Fruit fly (Drosophila melanogaster) whole organism, wandering third instar larva: ENCODE data around the gene CG14435.

Experiments used
- Abd-B ChIP-seq: fragments of >200 bp; optimal IDR thresholded peaks from 2 replicates; lab custom pipeline; 2017; ENCODE audit warnings: missing biosample characterization, missing genetic modification characterization
- CG9705 ChIP-seq: fragments of 200-800 bp; sonication (Bioruptor generic); optimal IDR thresholded peaks from 2 replicates; lab custom pipeline; 2018; ENCODE audit warnings: missing biosample characterization, mild to moderate bottlenecking, missing genetic modification characterization
- CrebA ChIP-seq: fragments of 200-800 bp; sonication (Bioruptor generic); optimal IDR thresholded peaks from 2 replicates; lab custom pipeline; 2016; ENCODE audit warnings: missing biosample characterization, mild to moderate bottlenecking, missing genetic modification characterization, borderline replicate concordance
- Dif ChIP-seq: fragments of 200-275, 200-300 bp; sonication (Bioruptor generic); optimal IDR thresholded peaks from 2 replicates; lab custom pipeline; 2018; ENCODE audit warnings: missing biosample characterization, missing genetic modification characterization; ENCODE audit not compliant: partially characterized antibody
- HLH106 ChIP-seq: fragments of 200-800 bp; optimal IDR thresholded peaks from 3 replicates; lab custom pipeline; 2019; ENCODE audit warnings: missing biosample characterization, mild to moderate bottlenecking, missing genetic modification characterization, moderate library complexity
- Hnf4 ChIP-seq: fragments of 200-800 bp; sonication (Bioruptor generic); optimal IDR thresholded peaks from 2 replicates; lab custom pipeline; 2016; ENCODE audit warnings: missing biosample characterization, mild to moderate bottlenecking, missing genetic modification characterization
- Hr78 ChIP-seq: fragments of >200 bp; optimal IDR thresholded peaks from 2 replicates; lab custom pipeline; 2017; ENCODE audit warnings: missing biosample characterization, missing genetic modification characterization
- Hr83 ChIP-seq: fragments of 200-300 bp; sonication (Bioruptor generic); optimal IDR thresholded peaks from 2 replicates; lab custom pipeline; 2016; ENCODE audit warnings: missing biosample characterization, mild to moderate bottlenecking, missing genetic modification characterization, moderate library complexity; ENCODE audit not compliant: poor library complexity, severe bottlenecking
- Jra ChIP-seq: sonication (Bioruptor generic); optimal IDR thresholded peaks from 2 replicates; lab custom pipeline; 2016; ENCODE audit warnings: missing biosample characterization, missing genetic modification characterization
- Sp1 ChIP-seq: fragments of 200-800 bp; sonication (Bioruptor generic); optimal IDR thresholded peaks from 3 replicates; lab custom pipeline; 2019; ENCODE audit warnings: missing biosample characterization, mild to moderate bottlenecking, missing genetic modification characterization, moderate library complexity
- br ChIP-seq: fragments of 200-800 bp; sonication (Bioruptor generic); optimal IDR thresholded peaks from 2 replicates; lab custom pipeline; 2016; ENCODE audit warnings: missing biosample characterization, missing genetic modification characterization
- brk ChIP-seq: fragments of 200-800 bp; sonication (Bioruptor generic); optimal IDR thresholded peaks from 2 replicates; lab custom pipeline; 2016; ENCODE audit warnings: missing biosample characterization, mild to moderate bottlenecking, missing genetic modification characterization
- dl ChIP-seq, 2 experiments: fragments of 175-275, 200-275 bp in 1 of 2; fragments of 200-275 bp in 1 of 2; sonication (Bioruptor generic); optimal IDR thresholded peaks; lab custom pipeline; 2018; ENCODE audit warnings: mild to moderate bottlenecking in 2 of 2, missing biosample characterization in 2 of 2, missing genetic modification characterization in 2 of 2, moderate library complexity in 2 of 2; ENCODE audit not compliant: partially characterized antibody in 2 of 2, insufficient read depth in 1 of 2
- dmrt93B ChIP-seq: fragments of 200-800 bp; sonication (Bioruptor generic); optimal IDR thresholded peaks from 2 replicates; lab custom pipeline; 2018; ENCODE audit warnings: missing biosample characterization, mild to moderate bottlenecking, missing genetic modification characterization
- dsf ChIP-seq: sonication (Bioruptor generic); optimal IDR thresholded peaks from 2 replicates; lab custom pipeline; 2016; ENCODE audit warnings: missing biosample characterization, missing genetic modification characterization, borderline replicate concordance
- ey ChIP-seq: fragments of 200-800 bp; sonication (Bioruptor generic); optimal IDR thresholded peaks from 2 replicates; lab custom pipeline; 2016; ENCODE audit warnings: missing biosample characterization, missing genetic modification characterization
- jim ChIP-seq: fragments of 175-275, 200-325 bp; sonication (Bioruptor generic); optimal IDR thresholded peaks from 2 replicates; lab custom pipeline; 2016; ENCODE audit warnings: missing biosample characterization, mild to moderate bottlenecking, missing genetic modification characterization
- lola ChIP-seq: fragments of >200 bp; optimal IDR thresholded peaks from 2 replicates; lab custom pipeline; 2017; ENCODE audit warnings: missing biosample characterization, missing genetic modification characterization
- pan ChIP-seq: fragments of >200 bp; optimal IDR thresholded peaks from 2 replicates; lab custom pipeline; 2017
- psq ChIP-seq: fragments of 200-800 bp; sonication (Bioruptor generic); optimal IDR thresholded peaks from 3 replicates; lab custom pipeline; 2017; ENCODE audit warnings: missing biosample characterization, mild to moderate bottlenecking, missing genetic modification characterization, moderate library complexity
- rgr ChIP-seq: fragments of 200-800 bp; sonication (Bioruptor generic); optimal IDR thresholded peaks from 3 replicates; lab custom pipeline; 2016; ENCODE audit warnings: missing biosample characterization, mild to moderate bottlenecking, missing genetic modification characterization
- sage ChIP-seq: fragments of 200-800 bp; sonication (Bioruptor generic); optimal IDR thresholded peaks from 2 replicates; lab custom pipeline; 2016; ENCODE audit warnings: missing biosample characterization, mild to moderate bottlenecking, missing genetic modification characterization
- sv ChIP-seq: fragments of 200-800 bp; sonication (Bioruptor generic); optimal IDR thresholded peaks from 3 replicates; lab custom pipeline; 2016; ENCODE audit warnings: missing biosample characterization, missing genetic modification characterization
- woc ChIP-seq: sonication (Bioruptor generic); optimal IDR thresholded peaks from 2 replicates; lab custom pipeline; 2016; ENCODE audit warnings: missing biosample characterization, mild to moderate bottlenecking, missing genetic modification characterization

The CG14435 gene

DNA sequence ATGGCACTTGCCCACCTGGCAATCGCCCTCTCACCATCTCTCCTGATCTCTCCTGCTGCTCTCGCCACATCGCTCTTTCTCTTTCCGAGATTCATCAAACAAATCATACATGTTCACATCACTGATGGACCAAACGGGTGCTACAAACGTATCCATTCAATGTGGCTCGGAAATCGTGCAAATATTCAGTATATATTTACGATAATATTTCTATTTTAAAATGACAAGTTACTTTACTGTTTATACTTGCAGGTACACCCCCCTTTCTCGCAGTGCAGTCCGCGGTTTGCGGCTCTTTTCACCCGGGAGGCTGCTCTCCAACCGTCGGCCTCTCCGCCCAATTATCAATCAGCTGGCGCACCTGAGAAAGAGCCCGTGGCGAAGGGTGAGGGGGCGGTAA is 52.2 kb downstream of the CG14435 start (continued):
- TF ChIP-seq lola (GFP tag; lab: Kevin White, UChicago) (no peak), CG9705 (GFP tag; lab: Kevin White, UChicago) (no peak), br (GFP tag; lab: Kevin White, UChicago) (peak; percentile 65), Sp1 (GFP tag; lab: Kevin White, UChicago) (peak; percentile 55), ey (GFP tag; lab: Kevin White, UChicago) (peak; percentile 71), brk (GFP tag; lab: Kevin White, UChicago) (no peak)

DNA sequence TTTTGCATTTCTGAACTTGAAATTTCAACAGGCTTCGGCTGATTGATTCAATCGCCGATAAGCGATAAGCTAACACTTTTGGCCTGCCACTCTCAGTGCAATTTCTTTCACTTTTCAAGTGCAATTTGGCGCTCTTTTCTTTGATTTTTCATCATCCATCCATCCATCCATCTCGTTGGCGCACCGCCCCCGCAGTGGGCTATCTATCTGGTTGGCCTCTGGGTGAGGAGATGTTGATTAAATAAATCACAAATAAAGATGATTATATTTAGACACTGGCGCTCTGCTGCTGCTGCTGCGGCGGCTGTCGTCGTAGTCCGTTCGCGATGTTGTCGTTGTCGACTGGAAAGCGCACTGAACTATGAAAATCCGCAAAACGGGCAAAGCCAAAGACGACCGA is 52.8 kb downstream of the CG14435 start:
- no peak for TF ChIP-seq Jra
- no peak for TF ChIP-seq sv (GFP tag; lab: Kevin White, UChicago)
- TF ChIP-seq Hr83 (GFP tag; lab: Kevin White, UChicago), result no peak
- no peak for TF ChIP-seq Dif (GFP tag; lab: Kevin White, UChicago)
- TF ChIP-seq Hr78 (GFP tag; lab: Kevin White, UChicago), result no peak
- TF ChIP-seq Hnf4 (GFP tag; lab: Kevin White, UChicago), result no peak
- no peak for TF ChIP-seq rgr (GFP tag; lab: Kevin White, UChicago)
- TF ChIP-seq Abd-B, result no peak
- TF ChIP-seq HLH106 (tag; lab: Kevin White, UChicago), result no peak
- TF ChIP-seq dsf (GFP tag; lab: Kevin White, UChicago), result no peak
- TF ChIP-seq dl (GFP tag; optimal IDR thresholded peaks at IDR 0.05; lab: Kevin White, UChicago; ENCODE audit: insufficient read depth in 1 of 2, partially characterized antibody in 2 of 2), result no peak
- no peak for TF ChIP-seq woc (GFP tag; lab: Kevin White, UChicago)
- TF ChIP-seq Sp1 (GFP tag; lab: Kevin White, UChicago), result no peak
- no peak for TF ChIP-seq CrebA (GFP tag; lab: Kevin White, UChicago)
- no peak for TF ChIP-seq sage (GFP tag; lab: Kevin White, UChicago)
- TF ChIP-seq ey (GFP tag; lab: Kevin White, UChicago), result no peak
- TF ChIP-seq dmrt93B (GFP tag; lab: Kevin White, UChicago), result no peak
- TF ChIP-seq psq (GFP tag; lab: Kevin White, UChicago), result no peak
- no peak for TF ChIP-seq jim (GFP tag; lab: Kevin White, UChicago)
- TF ChIP-seq pan (lab: Kevin White, UChicago), result no peak
